Worm (Caenorhabditis elegans) whole organism, L1 larva: ENCODE measurements around the gene his-3.
A peak's percentile ranks its signal among the peaks of the same experiment; 100 is the strongest.
"Not testable (repeated sequence)": the region's sequence is repeated elsewhere in the genome, so short reads cannot be mapped to it uniquely, and the experiment has no call there.

ENCODE experiments used
- C16A3.4 ChIP-seq: fragments of 150-350 bp; optimal IDR thresholded peaks from 2 replicates; lab custom pipeline; 2014; ENCODE audit warnings: missing biosample characterization, missing genetic modification characterization
- C34B4.2 ChIP-seq: sonication (generic microtip); optimal IDR thresholded peaks from 2 replicates; lab custom pipeline; 2017; ENCODE audit warnings: mild to moderate bottlenecking, missing genetic modification characterization, missing compliant biosample characterization
- blmp-1 ChIP-seq: fragments of 150-350 bp; optimal IDR thresholded peaks from 2 replicates; lab custom pipeline; 2014; ENCODE audit warnings: missing biosample characterization, missing genetic modification characterization
- ceh-82 ChIP-seq, 3 experiments: fragments of 150-350 bp in 1 of 3; sonication (generic microtip) in 2 of 3; optimal IDR thresholded peaks; 2 replicates each; lab custom pipeline; 2014 to 2017; ENCODE audit warnings: missing biosample characterization in 3 of 3, missing genetic modification characterization in 3 of 3
- ceh-90 ChIP-seq: sonication (generic microtip); optimal IDR thresholded peaks from 2 replicates; lab custom pipeline; 2016; ENCODE audit warnings: missing genetic modification characterization, missing compliant biosample characterization
- dpl-1 ChIP-seq, 3 experiments: fragments of 150-350 bp in 2 of 3; sonication (generic microtip) in 1 of 3; optimal IDR thresholded peaks; 2 replicates each; lab custom pipeline; 2014 to 2017; ENCODE audit warnings: missing biosample characterization in 3 of 3, missing genetic modification characterization in 3 of 3, missing genetic modification reagents in 3 of 3
- efl-1 ChIP-seq, 4 experiments: fragments of 150-350 bp; optimal IDR thresholded peaks in 3 of 4; peaks in 1 of 4; 1 replicate in 1 of 4; 2 replicates in 3 of 4; lab custom pipeline; 2014; ENCODE audit warnings: missing biosample characterization in 2 of 4, missing genetic modification characterization in 2 of 4, missing genetic modification reagents in 2 of 4
- efl-3 ChIP-seq: fragments of 200-800 bp; sonication (Bioruptor generic); optimal IDR thresholded peaks from 2 replicates; lab custom pipeline; 2018; ENCODE audit warnings: mild to moderate bottlenecking, missing genetic modification characterization, missing compliant biosample characterization
- egl-13 ChIP-seq: sonication (generic microtip); optimal IDR thresholded peaks from 2 replicates; lab custom pipeline; 2016; ENCODE audit warnings: missing genotype, missing genetic modification reagents, missing genetic modification characterization, missing compliant biosample characterization
- egl-27 ChIP-seq, 2 experiments: fragments of 150-350 bp in 1 of 2; sonication (generic microtip); optimal IDR thresholded peaks; 3 replicates each; lab custom pipeline; 2017 to 2018; ENCODE audit warnings: missing biosample characterization in 2 of 2, missing genetic modification characterization in 2 of 2, missing genetic modification reagents in 2 of 2
- fkh-10 ChIP-seq: sonication (generic microtip); optimal IDR thresholded peaks from 2 replicates; lab custom pipeline; 2017; ENCODE audit warnings: missing biosample characterization, missing genetic modification reagents, missing genetic modification characterization
- fkh-8 ChIP-seq: sonication (generic microtip); optimal IDR thresholded peaks from 2 replicates; lab custom pipeline; 2016; ENCODE audit warnings: mild to moderate bottlenecking, missing genetic modification characterization, missing compliant biosample characterization
- grh-1 ChIP-seq: fragments of 200-800 bp; sonication (Bioruptor generic); IDR thresholded peaks from 2 replicates; pipeline ENCODE4 v1.3.6; 2022; ENCODE audit warnings: missing genetic modification reagents, missing genetic modification characterization, missing compliant biosample characterization
- lin-13 ChIP-seq: fragments of 150-350 bp; optimal IDR thresholded peaks from 2 replicates; lab custom pipeline; 2014; ENCODE audit warnings: missing biosample characterization, missing genetic modification reagents, missing genetic modification characterization
- lin-14 ChIP-seq: fragments of 200-800 bp; sonication (Bioruptor generic); optimal IDR thresholded peaks from 2 replicates; lab custom pipeline; 2018; ENCODE audit warnings: mild to moderate bottlenecking, missing genetic modification characterization, moderate library complexity, missing compliant biosample characterization
- lin-35 ChIP-seq, 2 experiments: fragments of 150-350 bp; optimal IDR thresholded peaks; 2 replicates each; lab custom pipeline; 2014; ENCODE audit warnings: missing biosample characterization in 2 of 2, missing genetic modification characterization in 2 of 2, missing genetic modification reagents in 2 of 2
- lin-39 ChIP-seq: fragments of 150-350 bp; optimal IDR thresholded peaks from 2 replicates; lab custom pipeline; 2014; ENCODE audit warnings: missing biosample characterization, missing genetic modification reagents, missing genetic modification characterization
- lir-3 ChIP-seq: sonication (generic microtip); optimal IDR thresholded peaks from 2 replicates; lab custom pipeline; 2016; ENCODE audit warnings: mild to moderate bottlenecking, missing genetic modification characterization, moderate library complexity, missing compliant biosample characterization; ENCODE audit not compliant: poor library complexity
- lsy-2 ChIP-seq, 2 experiments: fragments of 150-350 bp; optimal IDR thresholded peaks; 2 replicates each; lab custom pipeline; 2014; ENCODE audit warnings: missing biosample characterization in 2 of 2, missing genetic modification characterization in 2 of 2
- mab-9 ChIP-seq: fragments of 200-800 bp; sonication (Bioruptor generic); IDR thresholded peaks from 2 replicates; pipeline ENCODE4 v1.3.6; 2022; ENCODE audit warnings: missing genetic modification reagents, missing genetic modification characterization, missing compliant biosample characterization
- mef-2 ChIP-seq: fragments of 150-350 bp; optimal IDR thresholded peaks from 2 replicates; lab custom pipeline; 2014; ENCODE audit warnings: missing biosample characterization, missing genetic modification characterization
- mep-1 ChIP-seq: fragments of 150-350 bp; optimal IDR thresholded peaks from 2 replicates; lab custom pipeline; 2014; ENCODE audit warnings: missing biosample characterization, missing genetic modification characterization
- nhr-19 ChIP-seq: fragments of 200-800 bp; sonication (Bioruptor generic); conservative IDR thresholded peaks from 2 replicates; pipeline ENCODE4 v1.3.6; 2022; ENCODE audit warnings: missing genetic modification characterization, missing compliant biosample characterization
- nhr-20 ChIP-seq: sonication (generic microtip); optimal IDR thresholded peaks from 2 replicates; lab custom pipeline; 2016; ENCODE audit warnings: mild to moderate bottlenecking, missing genetic modification characterization, missing compliant biosample characterization
- nhr-237 ChIP-seq: fragments of 150-350 bp; optimal IDR thresholded peaks from 2 replicates; lab custom pipeline; 2014; ENCODE audit warnings: missing biosample characterization, missing genetic modification characterization
- nhr-47 ChIP-seq: sonication (generic microtip); optimal IDR thresholded peaks from 2 replicates; lab custom pipeline; 2016; ENCODE audit warnings: mild to moderate bottlenecking, missing genetic modification characterization, moderate library complexity, missing compliant biosample characterization
- nhr-71 ChIP-seq: sonication (generic microtip); optimal IDR thresholded peaks from 2 replicates; lab custom pipeline; 2016; ENCODE audit warnings: mild to moderate bottlenecking, missing genetic modification characterization, moderate library complexity, missing compliant biosample characterization
- nhr-85 ChIP-seq: sonication (generic microtip); peaks from one replicate; lab custom pipeline; 2016; ENCODE audit warnings: missing genetic modification characterization, inconsistent platforms, missing compliant biosample characterization
- nhr-90 ChIP-seq: sonication (generic microtip); optimal IDR thresholded peaks from 2 replicates; lab custom pipeline; 2016; ENCODE audit warnings: mild to moderate bottlenecking, missing genetic modification characterization, missing compliant biosample characterization; ENCODE audit not compliant: poor library complexity
- pqm-1 ChIP-seq: sonication (generic microtip); optimal IDR thresholded peaks from 3 replicates; lab custom pipeline; 2017; ENCODE audit warnings: missing biosample characterization, missing genetic modification characterization
- rnt-1 ChIP-seq: sonication (generic microtip); optimal IDR thresholded peaks from 2 replicates; lab custom pipeline; 2016; ENCODE audit warnings: mild to moderate bottlenecking, missing genetic modification characterization, moderate library complexity, missing compliant biosample characterization
- snu-23 ChIP-seq: sonication (generic microtip); optimal IDR thresholded peaks from 2 replicates; lab custom pipeline; 2016; ENCODE audit warnings: missing genetic modification characterization, missing compliant biosample characterization
- swsn-7 ChIP-seq: sonication (generic microtip); optimal IDR thresholded peaks from 2 replicates; lab custom pipeline; 2016; ENCODE audit warnings: missing genetic modification characterization, missing compliant biosample characterization
- tbx-2 ChIP-seq: sonication (generic microtip); optimal IDR thresholded peaks from 2 replicates; lab custom pipeline; 2016; ENCODE audit warnings: missing genetic modification characterization, missing compliant biosample characterization
- tlp-1 ChIP-seq: fragments of 150-350 bp; optimal IDR thresholded peaks from 2 replicates; lab custom pipeline; 2014; ENCODE audit warnings: missing biosample characterization, missing genetic modification characterization
- unc-86 ChIP-seq: sonication (generic microtip); optimal IDR thresholded peaks from 2 replicates; lab custom pipeline; 2016; ENCODE audit warnings: missing genetic modification characterization, missing compliant biosample characterization
- unc-98 ChIP-seq: fragments of 200-800 bp; sonication (Bioruptor generic); IDR thresholded peaks from 2 replicates; pipeline ENCODE4 v1.3.6; 2022; ENCODE audit warnings: missing genetic modification characterization, missing compliant biosample characterization
- vab-15 ChIP-seq: sonication (generic microtip); optimal IDR thresholded peaks from 2 replicates; lab custom pipeline; 2017; ENCODE audit warnings: missing genotype, mild to moderate bottlenecking, missing genetic modification characterization, missing compliant biosample characterization
- xbp-1 ChIP-seq: sonication (generic microtip); optimal IDR thresholded peaks from 2 replicates; lab custom pipeline; 2016; ENCODE audit warnings: missing genetic modification characterization, missing compliant biosample characterization
- ztf-11 ChIP-seq, 2 experiments: sonication (generic microtip); optimal IDR thresholded peaks; 2 replicates each; lab custom pipeline; 2016 to 2017; ENCODE audit warnings: missing genetic modification characterization in 2 of 2, missing biosample characterization in 1 of 2, missing compliant biosample characterization in 1 of 2
- ztf-4 ChIP-seq: fragments of 150-350 bp; optimal IDR thresholded peaks from 2 replicates; lab custom pipeline; 2014; ENCODE audit warnings: missing biosample characterization, missing genetic modification characterization

Gene his-3

DNA sequence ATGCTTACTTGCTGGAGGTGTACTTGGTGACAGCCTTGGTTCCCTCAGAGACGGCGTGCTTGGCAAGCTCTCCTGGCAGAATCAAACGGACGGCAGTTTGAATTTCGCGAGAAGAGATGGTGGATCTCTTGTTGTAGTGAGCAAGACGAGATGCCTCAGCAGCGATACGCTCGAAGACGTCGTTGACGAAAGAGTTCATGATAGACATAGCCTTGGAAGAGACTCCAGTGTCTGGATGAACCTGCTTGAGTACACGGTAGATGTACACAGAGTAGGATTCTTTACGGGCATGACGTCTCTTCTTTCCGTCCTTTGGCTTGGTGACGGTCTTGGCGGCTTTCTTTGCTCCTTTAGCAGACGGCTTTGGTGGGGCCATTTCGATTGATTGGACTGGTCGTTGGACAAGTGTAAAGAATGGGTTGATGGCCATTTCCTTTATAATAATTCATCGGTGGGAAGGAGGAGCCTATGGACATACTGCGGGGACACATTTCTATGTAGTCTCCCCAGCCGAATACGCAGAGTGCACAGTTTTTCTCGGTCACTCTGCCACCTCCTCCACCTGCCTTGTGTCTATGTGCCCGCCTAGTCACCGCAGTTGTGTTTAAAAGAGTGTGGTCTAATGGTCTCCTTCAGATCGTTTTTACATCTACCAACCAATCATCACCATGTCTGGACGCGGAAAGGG, at the start of gene his-3, which contains the start of gene his-4:
TSS of gene his-3 (plus strand) at position 669 of the 688 bp plus-strand sequence.
TSS of gene his-4 (minus strand) at position 376 of the 688 bp plus-strand sequence.
- TF ChIP-seq rnt-1 (peak; percentile 27), lin-35 (GFP tag; optimal IDR thresholded peaks at IDR 0.05; lab: Kevin White, UChicago) (peak in 1 of 2 experiments; percentile 7), ztf-11 (tag; optimal IDR thresholded peaks at IDR 0.05; lab: Kevin White, UChicago) (peak in 1 of 2 experiments; percentile 92), efl-3 (GFP tag; lab: Kevin White, UChicago) (peak; percentile 60), grh-1 (GFP tag; lab: Robert Waterston, UW) (peak; percentile 78), mep-1 (tag; lab: Kevin White, UChicago) (peak; percentile 30), nhr-47 (tag; lab: Kevin White, UChicago) (peak; percentile 56), tbx-2 (tag; lab: Kevin White, UChicago) (peak; percentile 20), snu-23 (peak; percentile 54), nhr-19 (GFP tag; lab: Robert Waterston, UW) (peak; percentile 18; the same call in 1 of the 2 replicates), dpl-1 (GFP tag; optimal IDR thresholded peaks at IDR 0.05; lab: Kevin White, UChicago) (peak in 1 of 3 experiments; percentile 23), ztf-4 (tag; lab: Kevin White, UChicago) (peak; percentile 35), lin-14 (GFP tag; lab: Kevin White, UChicago) (peak; percentile 79), nhr-90 (tag; lab: Kevin White, UChicago) (peak; percentile 76), xbp-1 (tag; lab: Kevin White, UChicago) (peak; percentile 38), unc-86 (tag; lab: Kevin White, UChicago) (peak; percentile 43), swsn-7 (tag; lab: Kevin White, UChicago) (peak; percentile 76), efl-1 (optimal IDR thresholded peaks at IDR 0.05; lab: Kevin White, UChicago) (peak; percentile 25 to 52), efl-1 (GFP tag; optimal IDR thresholded peaks at IDR 0.05 in 1 of 2; lab: Kevin White, UChicago) (peak in 1 of 2 experiments; percentile 29), C16A3.4 (tag; lab: Kevin White, UChicago) (peak; percentile 15), nhr-71 (peak; percentile 69), nhr-85 (peak; percentile 90), nhr-20 (tag; lab: Kevin White, UChicago) (peak; percentile 69), blmp-1 (tag; lab: Kevin White, UChicago) (peak; percentile 15)

DNA sequence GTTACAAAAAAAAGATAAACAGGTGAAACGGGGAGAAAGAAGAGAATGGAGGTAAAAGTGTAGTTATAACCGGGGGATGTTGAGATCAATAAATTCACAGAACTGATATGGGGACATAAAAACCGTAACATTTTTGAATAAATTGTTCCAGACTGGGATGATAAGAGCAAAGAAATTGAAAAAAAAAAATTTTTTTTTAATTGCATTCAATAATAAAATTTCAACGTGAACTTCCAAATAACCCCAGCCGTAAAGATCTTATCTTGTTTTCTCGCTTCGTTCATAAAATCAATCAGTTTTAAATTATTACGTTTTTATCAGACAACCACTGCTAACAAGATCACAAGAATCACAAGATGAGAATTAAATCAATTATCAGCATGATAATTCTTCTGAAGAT, 48.8 kb upstream of the his-3 start, which contains the start of gene C06C6.7:
TSS of gene C06C6.7 (plus strand) at position 301 of the 400 bp plus-strand sequence.
- not testable (repeated sequence) for TF ChIP-seq lir-3 (tag; lab: Kevin White, UChicago); ceh-90; tlp-1 (tag; lab: Kevin White, UChicago)

DNA sequence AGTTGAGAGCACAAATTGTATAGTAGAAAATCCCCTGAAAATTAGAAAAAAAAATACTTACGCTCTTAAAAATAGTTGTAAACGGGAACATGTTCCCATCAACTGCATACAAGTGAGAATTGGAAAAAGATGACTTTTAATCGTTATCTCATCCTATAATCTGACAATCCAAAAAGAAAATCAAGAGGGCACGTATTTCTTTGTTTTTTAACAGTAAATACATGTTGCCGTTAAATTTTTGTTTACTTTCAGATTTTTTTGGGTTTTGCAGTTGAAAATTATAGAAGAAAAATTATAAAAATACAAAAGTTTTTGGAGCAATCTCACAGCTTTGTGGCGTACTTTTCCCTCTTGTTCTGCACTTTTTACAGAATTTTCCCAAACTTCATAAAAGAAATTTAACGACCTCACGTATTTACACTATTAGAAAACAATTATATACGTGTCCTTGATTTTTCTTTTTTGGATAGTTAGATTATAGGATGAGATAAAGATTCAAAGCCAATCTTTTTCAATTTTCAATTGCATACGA, 43.9 kb upstream of the his-3 start, which contains the start of the genes C06C6.9 and C06C6.8:
TSS of gene C06C6.9 (minus strand) at position 101 of the 532 bp plus-strand sequence.
TSS of gene C06C6.8 (plus strand) at position 482 of the 532 bp plus-strand sequence.
- TF ChIP-seq nhr-47 (tag; lab: Kevin White, UChicago): no peak
- TF ChIP-seq egl-27 (tag; optimal IDR thresholded peaks at IDR 0.05; lab: Kevin White, UChicago): no peak
- no peak for TF ChIP-seq efl-1 (optimal IDR thresholded peaks at IDR 0.05; lab: Kevin White, UChicago)
- peak in 1 of 2 experiments; percentile 70 for TF ChIP-seq efl-1 (GFP tag; optimal IDR thresholded peaks at IDR 0.05 in 1 of 2; lab: Kevin White, UChicago)
- no peak for TF ChIP-seq C34B4.2 (tag; lab: Kevin White, UChicago)

DNA sequence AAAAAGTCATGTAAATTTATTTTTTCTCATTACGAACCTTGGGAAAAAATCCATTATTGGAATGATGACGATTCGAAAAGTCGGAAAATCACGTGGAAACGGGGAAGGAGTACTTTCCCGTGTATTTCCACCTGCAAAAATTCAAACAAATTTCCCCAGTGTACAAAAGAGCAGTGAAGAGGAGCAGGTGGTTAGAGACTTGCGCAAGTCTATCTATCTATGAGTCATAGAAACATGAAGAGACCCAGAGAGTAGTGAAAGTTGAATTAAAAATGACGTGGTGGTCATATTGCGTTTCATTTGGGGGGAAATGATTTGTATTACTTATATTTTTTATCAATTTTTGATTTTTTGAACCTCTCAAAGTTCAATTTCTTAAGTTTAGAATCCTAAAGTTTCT, 40.2 kb upstream of the his-3 start, which contains the start of gene nhr-50:
TSS of gene nhr-50 (minus strand) at position 199 of the 400 bp plus-strand sequence.
- peak in 1 of 2 experiments; percentile 26 for TF ChIP-seq egl-27 (tag; optimal IDR thresholded peaks at IDR 0.05; lab: Kevin White, UChicago)
- TF ChIP-seq swsn-7 (tag; lab: Kevin White, UChicago): peak; percentile 36
- peak; percentile 18 for TF ChIP-seq nhr-237 (tag; lab: Kevin White, UChicago)
- TF ChIP-seq mep-1 (tag; lab: Kevin White, UChicago): peak; percentile 25
- TF ChIP-seq lin-13 (GFP tag; lab: Kevin White, UChicago): no peak
- TF ChIP-seq mef-2 (tag; lab: Kevin White, UChicago): no peak
- TF ChIP-seq unc-86 (tag; lab: Kevin White, UChicago): no peak
- no peak for TF ChIP-seq vab-15 (tag; lab: Kevin White, UChicago)
- peak; percentile 2 to 43 for TF ChIP-seq lsy-2 (tag; optimal IDR thresholded peaks at IDR 0.05; lab: Kevin White, UChicago)
- no peak for TF ChIP-seq lin-39 (tag; lab: Kevin White, UChicago)
- no peak for TF ChIP-seq unc-98
- TF ChIP-seq nhr-85: peak; percentile 85
- TF ChIP-seq mab-9 (GFP tag; lab: Robert Waterston, UW): no peak
- no peak for TF ChIP-seq pqm-1 (tag; lab: Kevin White, UChicago)
- no peak for TF ChIP-seq fkh-10
- TF ChIP-seq fkh-8 (tag; lab: Kevin White, UChicago): peak; percentile 88
- peak in 2 of 3 experiments; percentile 16 to 49 for TF ChIP-seq ceh-82 (tag; optimal IDR thresholded peaks at IDR 0.05; lab: Kevin White, UChicago)
- no peak for TF ChIP-seq tlp-1 (tag; lab: Kevin White, UChicago)
- no peak for TF ChIP-seq C34B4.2 (tag; lab: Kevin White, UChicago)
- TF ChIP-seq ztf-11 (tag; optimal IDR thresholded peaks at IDR 0.05; lab: Kevin White, UChicago): no peak
- TF ChIP-seq egl-13 (tag; lab: Kevin White, UChicago): no peak
- peak; percentile 36 for TF ChIP-seq nhr-90 (tag; lab: Kevin White, UChicago)
